Worm (Caenorhabditis elegans) whole organism, L2 larva: ENCODE results near the gene mrpl-16.

ENCODE experiments used
- C34F6.9 ChIP-seq: fragments of 150-350 bp; optimal IDR thresholded peaks from 2 replicates; lab custom pipeline; 2014; ENCODE audit warnings: missing biosample characterization, missing genetic modification characterization
- nhr-237 ChIP-seq: fragments of 150-350 bp; optimal IDR thresholded peaks from 2 replicates; lab custom pipeline; 2014; ENCODE audit warnings: missing biosample characterization, missing genetic modification characterization
- nhr-77 ChIP-seq: fragments of 150-350 bp; optimal IDR thresholded peaks from 2 replicates; lab custom pipeline; 2014; ENCODE audit warnings: missing biosample characterization, missing genetic modification characterization
- zag-1 ChIP-seq: fragments of 150-350 bp; optimal IDR thresholded peaks from 2 replicates; lab custom pipeline; 2014; ENCODE audit warnings: missing biosample characterization, missing genetic modification characterization

DNA sequence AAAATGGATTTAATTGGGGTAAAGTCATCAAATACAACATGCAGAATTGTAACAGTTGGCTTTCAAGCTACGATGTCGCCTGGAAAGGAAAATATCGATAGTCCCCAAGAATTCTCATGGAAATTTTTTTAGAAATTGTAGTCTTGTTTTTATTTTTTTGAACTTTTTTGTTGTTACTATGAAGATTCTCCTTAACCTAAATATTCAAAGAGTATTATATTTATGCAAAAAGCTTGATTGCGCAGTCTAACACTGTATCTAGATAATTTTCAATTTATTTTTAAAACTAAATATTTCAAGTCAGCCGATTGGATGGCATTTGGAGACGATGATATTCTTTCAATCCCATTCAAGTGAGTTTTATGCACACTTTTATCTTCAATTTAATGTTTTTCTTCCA is 1.0 kb downstream of the mrpl-16 start, which contains the start of gene pgap-2:
- TF ChIP-seq zag-1 (tag; lab: Kevin White, UChicago) (no peak), nhr-77 (tag; lab: Kevin White, UChicago) (no peak), C34F6.9 (tag; lab: Kevin White, UChicago) (no peak), nhr-237 (tag; lab: Kevin White, UChicago) (no peak)
